Fruit fly (Drosophila melanogaster) whole organism, embryonic: ENCODE data around the gene CG14110.

Experiments
- BEAF-32 ChIP-seq: fragments of 200-800 bp; sonication (Bioruptor generic); optimal IDR thresholded peaks from 3 replicates; lab custom pipeline; 2017; ENCODE audit warnings: missing biosample characterization, missing genetic modification characterization, mild to moderate bottlenecking, moderate library complexity, missing genetic modification reagents
- CG10366 ChIP-seq: fragments of 200-800 bp; sonication (Bioruptor generic); IDR thresholded peaks from 2 replicates; pipeline ENCODE4 v1.3.6; 2022; ENCODE audit warnings: missing biosample characterization, missing genetic modification characterization
- CG10959 ChIP-seq: fragments of 200-800 bp; sonication (Bioruptor generic); IDR thresholded peaks from 2 replicates; pipeline ENCODE4 v1.3.6; 2022; ENCODE audit warnings: missing biosample characterization, missing genetic modification characterization
- CG1233 ChIP-seq: fragments of 200-800 bp; sonication (Bioruptor generic); optimal IDR thresholded peaks from 4 replicates; lab custom pipeline; 2018; ENCODE audit warnings: missing biosample characterization, mild to moderate bottlenecking, missing genetic modification characterization
- CG13287 ChIP-seq: fragments of 200-800 bp; sonication (Bioruptor generic); IDR thresholded peaks from 2 replicates; pipeline ENCODE4 v1.3.6; 2022; ENCODE audit warnings: missing biosample characterization, missing genetic modification characterization; ENCODE audit not compliant: partially characterized antibody
- CG14710 ChIP-seq: fragments of 200-800 bp; sonication (Bioruptor generic); optimal IDR thresholded peaks from 3 replicates; lab custom pipeline; 2019; ENCODE audit warnings: missing biosample characterization, mild to moderate bottlenecking, missing genetic modification characterization, moderate library complexity
- CG15011 ChIP-seq: fragments of 200-800 bp; sonication (Bioruptor generic); optimal IDR thresholded peaks from 3 replicates; lab custom pipeline; 2018; ENCODE audit warnings: missing biosample characterization, mild to moderate bottlenecking, missing genetic modification characterization
- CG16813 ChIP-seq: fragments of 200-800 bp; sonication (Bioruptor generic); IDR thresholded peaks from 3 replicates; pipeline ENCODE4 v1.3.6; 2022; ENCODE audit warnings: missing biosample characterization, missing genetic modification characterization; ENCODE audit not compliant: partially characterized antibody
- CG17186 ChIP-seq: fragments of 200-800 bp; sonication (Bioruptor generic); optimal IDR thresholded peaks from 3 replicates; lab custom pipeline; 2017; ENCODE audit warnings: missing biosample characterization, missing genetic modification reagents, missing genetic modification characterization
- CG17328 ChIP-seq: fragments of 200-800 bp; sonication (Bioruptor generic); IDR thresholded peaks from 2 replicates; pipeline ENCODE4 v1.3.6; 2022; ENCODE audit warnings: missing biosample characterization, missing genetic modification characterization
- CG1792 ChIP-seq: fragments of 200-800 bp; sonication (Bioruptor generic); optimal IDR thresholded peaks from 2 replicates; lab custom pipeline; 2016; ENCODE audit warnings: missing biosample characterization, missing genetic modification characterization
- CG2116 ChIP-seq: fragments of 200-800 bp; sonication (Bioruptor generic); optimal IDR thresholded peaks from 3 replicates; lab custom pipeline; 2018; ENCODE audit warnings: missing biosample characterization, mild to moderate bottlenecking, missing genetic modification characterization
- CG30431 ChIP-seq: fragments of 200-800 bp; sonication (Bioruptor generic); optimal IDR thresholded peaks from 2 replicates; lab custom pipeline; 2017; ENCODE audit warnings: missing biosample characterization, missing genetic modification characterization
- CG5180 ChIP-seq: fragments of 200-800 bp; sonication (Bioruptor generic); optimal IDR thresholded peaks from 3 replicates; lab custom pipeline; 2017; ENCODE audit warnings: missing biosample characterization, missing genetic modification characterization, mild to moderate bottlenecking, moderate library complexity, missing genetic modification reagents
- CG6175 ChIP-seq: fragments of 200-800 bp; sonication (Bioruptor generic); IDR thresholded peaks from 3 replicates; pipeline ENCODE4 v1.3.6; 2022; ENCODE audit warnings: missing biosample characterization, missing genetic modification characterization
- CG6272 ChIP-seq: fragments of 200-800 bp; sonication (Bioruptor generic); IDR thresholded peaks from 2 replicates; pipeline ENCODE4 v1.3.6; 2022; ENCODE audit warnings: missing biosample characterization, missing genetic modification characterization
- CG7928 ChIP-seq: fragments of 200-800 bp; sonication (Bioruptor generic); optimal IDR thresholded peaks from 2 replicates; lab custom pipeline; 2017; ENCODE audit warnings: missing biosample characterization, mild to moderate bottlenecking, missing genetic modification characterization
- CG9215 ChIP-seq: fragments of 200-800 bp; sonication (Bioruptor generic); IDR thresholded peaks from 2 replicates; pipeline ENCODE4 v1.3.6; 2022; ENCODE audit warnings: missing biosample characterization, missing genetic modification characterization
- CG9727 ChIP-seq: fragments of 200-800 bp; sonication (Bioruptor generic); optimal IDR thresholded peaks from 3 replicates; lab custom pipeline; 2017; ENCODE audit warnings: missing biosample characterization, mild to moderate bottlenecking, missing genetic modification characterization
- CG9817 ChIP-seq: fragments of 200-800 bp; sonication (Bioruptor generic); optimal IDR thresholded peaks from 2 replicates; lab custom pipeline; 2018; ENCODE audit warnings: missing biosample characterization, mild to moderate bottlenecking, missing genetic modification characterization, moderate library complexity
- CHES-1-like ChIP-seq: fragments of 200-800 bp; sonication (Bioruptor generic); optimal IDR thresholded peaks from 2 replicates; lab custom pipeline; 2016; ENCODE audit warnings: missing biosample characterization, missing genetic modification characterization
- Dfd ChIP-seq, 2 experiments: fragments of >200 bp; optimal IDR thresholded peaks; 2 replicates each; lab custom pipeline; 2017; ENCODE audit warnings: missing biosample characterization in 2 of 2, missing genetic modification characterization in 2 of 2
- Dip2 ChIP-seq: fragments of 200-800 bp; sonication (Bioruptor generic); IDR thresholded peaks from 2 replicates; pipeline ENCODE4 v1.3.6; 2022; ENCODE audit warnings: missing biosample characterization, missing genetic modification characterization
- Dp ChIP-seq: fragments of 200-800 bp; sonication (Bioruptor generic); optimal IDR thresholded peaks from 2 replicates; lab custom pipeline; 2018; ENCODE audit warnings: missing biosample characterization, mild to moderate bottlenecking, missing genetic modification characterization, moderate library complexity
- ERR ChIP-seq: fragments of 200-800 bp; sonication (Bioruptor generic); optimal IDR thresholded peaks from 2 replicates; lab custom pipeline; 2016; ENCODE audit warnings: missing biosample characterization, missing genetic modification characterization
- Hmr ChIP-seq: fragments of 200-800 bp; sonication (Bioruptor generic); optimal IDR thresholded peaks from 3 replicates; lab custom pipeline; 2017; ENCODE audit warnings: mild to moderate bottlenecking, missing biosample characterization, missing genetic modification reagents, missing genetic modification characterization
- Hmx ChIP-seq: fragments of 200-800 bp; sonication (Bioruptor generic); optimal IDR thresholded peaks from 2 replicates; lab custom pipeline; 2016; ENCODE audit warnings: missing biosample characterization, missing genetic modification characterization
- Max ChIP-seq: fragments of 200-800 bp; sonication (Bioruptor generic); optimal IDR thresholded peaks from 2 replicates; lab custom pipeline; 2016; ENCODE audit warnings: missing biosample characterization, mild to moderate bottlenecking, missing genetic modification characterization
- Opbp ChIP-seq: fragments of 200-800 bp; sonication (Bioruptor generic); IDR thresholded peaks from 3 replicates; pipeline ENCODE4 v1.3.6; 2022; ENCODE audit warnings: missing biosample characterization, missing genetic modification characterization; ENCODE audit not compliant: partially characterized antibody
- YL-1 ChIP-seq: fragments of 200-800 bp; sonication (Bioruptor generic); optimal IDR thresholded peaks from 3 replicates; lab custom pipeline; 2017; ENCODE audit warnings: missing biosample characterization, mild to moderate bottlenecking, missing genetic modification characterization
- bsh ChIP-seq, 2 experiments: fragments of 200-800 bp; sonication (Bioruptor generic); optimal IDR thresholded peaks; 2 replicates each; lab custom pipeline; 2017 to 2018; ENCODE audit warnings: mild to moderate bottlenecking in 2 of 2, missing biosample characterization in 2 of 2, missing genetic modification characterization in 2 of 2, moderate library complexity in 1 of 2
- cg ChIP-seq: fragments of 200-800 bp; sonication (Bioruptor generic); optimal IDR thresholded peaks from 3 replicates; lab custom pipeline; 2019; ENCODE audit warnings: missing biosample characterization, mild to moderate bottlenecking, missing genetic modification characterization, moderate library complexity
- crc ChIP-seq: fragments of 200-800 bp; sonication (Bioruptor generic); optimal IDR thresholded peaks from 2 replicates; lab custom pipeline; 2016; ENCODE audit warnings: missing biosample characterization, missing genetic modification characterization
- dmrt11E ChIP-seq: fragments of 200-800 bp; sonication (Bioruptor generic); optimal IDR thresholded peaks from 3 replicates; lab custom pipeline; 2018; ENCODE audit warnings: missing biosample characterization, mild to moderate bottlenecking, missing genetic modification characterization, moderate library complexity
- ewg ChIP-seq: fragments of 200-800 bp; sonication (Bioruptor generic); optimal IDR thresholded peaks from 3 replicates; lab custom pipeline; 2017; ENCODE audit warnings: mild to moderate bottlenecking, missing biosample characterization, missing genetic modification reagents, missing genetic modification characterization
- gce ChIP-seq: fragments of 200-800 bp; sonication (Bioruptor generic); IDR thresholded peaks from 3 replicates; pipeline ENCODE4 v1.3.6; 2022; ENCODE audit warnings: missing biosample characterization, missing genetic modification characterization
- grn ChIP-seq: fragments of 200-800 bp; sonication (Bioruptor generic); optimal IDR thresholded peaks from 3 replicates; lab custom pipeline; 2017; ENCODE audit warnings: missing biosample characterization, missing genetic modification characterization
- gsb ChIP-seq: fragments of 200-800 bp; sonication (Bioruptor generic); IDR thresholded peaks from 2 replicates; pipeline ENCODE4 v1.3.6; 2022; ENCODE audit warnings: missing biosample characterization, missing genetic modification characterization
- gsb-n ChIP-seq: fragments of 200-800 bp; sonication (Bioruptor generic); optimal IDR thresholded peaks from 3 replicates; lab custom pipeline; 2018; ENCODE audit warnings: missing biosample characterization, mild to moderate bottlenecking, missing genetic modification characterization
- hb ChIP-seq: fragments of 200-800 bp; sonication (Bioruptor generic); IDR thresholded peaks from 3 replicates; pipeline ENCODE4 v1.3.6; 2022; ENCODE audit warnings: missing biosample characterization, missing genetic modification characterization; ENCODE audit not compliant: partially characterized antibody
- hbn ChIP-seq: fragments of 200-800 bp; sonication (Bioruptor generic); IDR thresholded peaks from 2 replicates; pipeline ENCODE4 v1.3.6; 2022; ENCODE audit warnings: missing biosample characterization, missing genetic modification characterization; ENCODE audit not compliant: partially characterized antibody
- luna ChIP-seq: fragments of 200-800 bp; sonication (Bioruptor generic); optimal IDR thresholded peaks from 2 replicates; lab custom pipeline; 2016; ENCODE audit warnings: missing biosample characterization, missing genetic modification characterization
- nmo ChIP-seq: fragments of 200-800 bp; sonication (Bioruptor generic); optimal IDR thresholded peaks from 2 replicates; lab custom pipeline; 2018; ENCODE audit warnings: missing biosample characterization, mild to moderate bottlenecking, missing genetic modification characterization, moderate library complexity
- prd ChIP-seq, 3 experiments: fragments of >200 bp in 2 of 3; fragments of 200-800 bp in 1 of 3; sonication (Bioruptor generic) in 1 of 3; optimal IDR thresholded peaks in 2 of 3; IDR thresholded peaks in 1 of 3; 2 replicates in 2 of 3; 3 replicates in 1 of 3; pipeline versions ENCODE4 v1.3.6 to Lab custom; 2017 to 2022; ENCODE audit warnings: missing biosample characterization in 1 of 3, missing genetic modification characterization in 1 of 3
- pros ChIP-seq: fragments of 200-800 bp; sonication (Bioruptor generic); optimal IDR thresholded peaks from 3 replicates; lab custom pipeline; 2019; ENCODE audit warnings: missing biosample characterization, mild to moderate bottlenecking, missing genetic modification characterization, moderate library complexity
- pzg ChIP-seq: fragments of 200-800 bp; sonication (Bioruptor generic); optimal IDR thresholded peaks from 3 replicates; lab custom pipeline; 2018; ENCODE audit warnings: missing biosample characterization, mild to moderate bottlenecking, missing genetic modification characterization, moderate library complexity
- shn ChIP-seq: fragments of 200-800 bp; sonication (Bioruptor generic); optimal IDR thresholded peaks from 3 replicates; lab custom pipeline; 2016; ENCODE audit warnings: missing biosample characterization, missing genetic modification characterization
- stwl ChIP-seq: fragments of 200-800 bp; sonication (Bioruptor generic); optimal IDR thresholded peaks from 3 replicates; lab custom pipeline; 2018; ENCODE audit warnings: missing biosample characterization, mild to moderate bottlenecking, missing genetic modification characterization, moderate library complexity
- trem ChIP-seq: fragments of 200-800 bp; optimal IDR thresholded peaks from 3 replicates; lab custom pipeline; 2019; ENCODE audit warnings: missing biosample characterization, mild to moderate bottlenecking, missing genetic modification characterization, moderate library complexity
- zen ChIP-seq: fragments of 200-800 bp; sonication (Bioruptor generic); optimal IDR thresholded peaks from 3 replicates; lab custom pipeline; 2018; ENCODE audit warnings: missing biosample characterization, mild to moderate bottlenecking, missing genetic modification characterization, moderate library complexity

CG14110 gene

DNA sequence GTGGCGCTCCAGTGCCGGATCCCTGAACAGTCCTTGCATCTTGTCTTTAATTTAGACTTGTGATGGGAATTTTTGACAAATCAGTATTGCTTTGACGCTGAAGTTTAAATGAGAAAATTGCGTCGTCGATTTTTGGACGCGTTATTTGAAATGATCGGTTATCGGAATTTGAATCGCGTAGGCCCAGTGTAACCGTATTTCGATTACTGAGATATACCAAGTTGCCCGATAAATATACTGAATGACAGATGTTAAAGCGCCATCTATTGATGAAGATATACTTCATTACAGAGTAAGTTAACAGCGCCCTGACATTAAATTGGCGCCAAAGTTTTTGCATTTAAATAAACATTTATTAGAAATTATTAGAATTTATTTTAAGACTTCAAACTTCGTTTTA, 5.2 kb downstream of the CG14110 start, which contains the start of gene Poc1 (continued):
- no peak for TF ChIP-seq bsh (GFP tag; optimal IDR thresholded peaks at IDR 0.05; lab: Kevin White, UChicago)
- no peak for TF ChIP-seq CG9727 (GFP tag; lab: Kevin White, UChicago)
- TF ChIP-seq Max (GFP tag; lab: Kevin White, UChicago): no peak
- TF ChIP-seq Dip2: peak; percentile 91
- TF ChIP-seq CG7928 (GFP tag; lab: Kevin White, UChicago): no peak
- peak; percentile 52 for TF ChIP-seq CG2116 (GFP tag; lab: Kevin White, UChicago)
- peak; percentile 32 for TF ChIP-seq BEAF-32 (GFP tag; lab: Kevin White, UChicago)
- TF ChIP-seq zen (tag; lab: Kevin White, UChicago): peak; percentile 17
- peak; percentile 35; the same call in 1 of the 3 replicates for TF ChIP-seq hb (GFP tag; lab: Robert Waterston, UW)
- peak; percentile 85 for TF ChIP-seq stwl (tag; lab: Kevin White, UChicago)
- TF ChIP-seq crc (GFP tag; lab: Kevin White, UChicago): no peak
- TF ChIP-seq cg: no peak
- no peak for TF ChIP-seq gce (GFP tag; lab: Robert Waterston, UW)
- TF ChIP-seq Opbp (GFP tag; lab: Robert Waterston, UW): peak; percentile 44; the same call in 1 of the 3 replicates
- peak; percentile 59 for TF ChIP-seq trem (tag; lab: Kevin White, UChicago)
- TF ChIP-seq nmo (GFP tag; lab: Kevin White, UChicago): peak; percentile 41
- TF ChIP-seq CG6272: no peak
- no peak for TF ChIP-seq dmrt11E
- TF ChIP-seq prd (optimal IDR thresholded peaks at IDR 0.05; lab: Kevin White, UChicago): no peak
- TF ChIP-seq prd (GFP tag; IDR thresholded peaks at IDR 0.05; lab: Robert Waterston, UW): no peak
- TF ChIP-seq CG15011 (GFP tag; lab: Kevin White, UChicago): no peak
- TF ChIP-seq CG16813 (GFP tag; lab: Robert Waterston, UW): 0 out of 3 replicates have a peak, but pooled peaks have one; percentile 30
- TF ChIP-seq pzg (GFP tag; lab: Kevin White, UChicago): peak; percentile 90
- TF ChIP-seq CG10366 (GFP tag; lab: Robert Waterston, UW): no peak
- TF ChIP-seq YL-1 (GFP tag; lab: Kevin White, UChicago): no peak
- no peak for TF ChIP-seq hbn (GFP tag; lab: Robert Waterston, UW)
- TF ChIP-seq CG1792: no peak
- no peak for TF ChIP-seq pros
- no peak for TF ChIP-seq CG9215 (GFP tag; lab: Robert Waterston, UW)
- peak; percentile 39 for TF ChIP-seq CG17186
- no peak for TF ChIP-seq CG10959 (GFP tag; lab: Robert Waterston, UW)
- no peak for TF ChIP-seq CG5180
- TF ChIP-seq Hmr (GFP tag; lab: Kevin White, UChicago): peak; percentile 24
- no peak for TF ChIP-seq CG30431 (GFP tag; lab: Kevin White, UChicago)
- peak; percentile 68 for TF ChIP-seq CG14710 (tag; lab: Kevin White, UChicago)
- no peak for TF ChIP-seq shn (GFP tag; lab: Kevin White, UChicago)
- no peak for TF ChIP-seq luna (GFP tag; lab: Kevin White, UChicago)
- TF ChIP-seq grn (GFP tag; lab: Kevin White, UChicago): no peak
- no peak for TF ChIP-seq CG17328 (GFP tag; lab: Robert Waterston, UW)
- no peak for TF ChIP-seq gsb (GFP tag; lab: Robert Waterston, UW)
- TF ChIP-seq gsb-n (tag; lab: Kevin White, UChicago): peak; percentile 39
- TF ChIP-seq ERR (GFP tag; lab: Kevin White, UChicago): no peak
- peak; percentile 96 for TF ChIP-seq Dp (GFP tag; lab: Kevin White, UChicago)
- no peak for TF ChIP-seq Dfd (GFP tag; optimal IDR thresholded peaks at IDR 0.05; lab: Kevin White, UChicago)
- no peak for TF ChIP-seq CG1233 (GFP tag; lab: Kevin White, UChicago)
- TF ChIP-seq CG6175 (GFP tag; lab: Robert Waterston, UW): no peak
- TF ChIP-seq CHES-1-like (GFP tag; lab: Kevin White, UChicago): no peak
- peak; percentile 72 for TF ChIP-seq CG13287 (GFP tag; lab: Robert Waterston, UW)
- TF ChIP-seq Hmx: no peak
- no peak for TF ChIP-seq CG9817 (tag; lab: Kevin White, UChicago)
- TF ChIP-seq ewg (GFP tag; lab: Kevin White, UChicago): no peak
